Fruit fly (Drosophila melanogaster) whole organism, embryonic: ENCODE results near the gene CG10208.

Source experiments
- Adf1 ChIP-seq: fragments of 200-800 bp; sonication (Bioruptor generic); IDR thresholded peaks from 2 replicates; pipeline ENCODE4 v1.3.6; 2022; ENCODE audit warnings: missing biosample characterization, missing genetic modification characterization
- Bgb ChIP-seq: fragments of 200-800 bp; sonication (Bioruptor generic); IDR thresholded peaks from 2 replicates; pipeline ENCODE4 v1.3.6; 2022; ENCODE audit warnings: missing biosample characterization, missing genetic modification characterization; ENCODE audit not compliant: partially characterized antibody
- CG1024 ChIP-seq: fragments of 200-800 bp; sonication (Bioruptor generic); IDR thresholded peaks from 2 replicates; pipeline ENCODE4 v1.3.6; 2022; ENCODE audit warnings: missing biosample characterization, missing genetic modification characterization
- CG10543 ChIP-seq: fragments of 200-800 bp; sonication (Bioruptor generic); optimal IDR thresholded peaks from 3 replicates; lab custom pipeline; 2017; ENCODE audit warnings: missing biosample characterization, mild to moderate bottlenecking, missing genetic modification characterization, moderate library complexity
- CG11696 ChIP-seq: fragments of 200-800 bp; sonication (Bioruptor generic); IDR thresholded peaks from 2 replicates; pipeline ENCODE4 v1.3.6; 2022; ENCODE audit warnings: missing biosample characterization, missing genetic modification characterization
- CG12299 ChIP-seq: fragments of 200-800 bp; sonication (Bioruptor generic); optimal IDR thresholded peaks from 2 replicates; lab custom pipeline; 2018; ENCODE audit warnings: missing biosample characterization, mild to moderate bottlenecking, missing genetic modification characterization
- CG15696 ChIP-seq: fragments of 200-800 bp; sonication (Bioruptor generic); optimal IDR thresholded peaks from 2 replicates; lab custom pipeline; 2019; ENCODE audit warnings: missing biosample characterization, mild to moderate bottlenecking, missing genetic modification characterization, moderate library complexity
- CG16815 ChIP-seq: fragments of 200-800 bp; sonication (Bioruptor generic); optimal IDR thresholded peaks from 3 replicates; lab custom pipeline; 2017; ENCODE audit warnings: missing biosample characterization, mild to moderate bottlenecking, missing genetic modification characterization
- CG17361 ChIP-seq: fragments of 200-800 bp; sonication (Bioruptor generic); IDR thresholded peaks from 3 replicates; pipeline ENCODE4 v1.3.6; 2022; ENCODE audit warnings: missing biosample characterization, missing genetic modification characterization
- CG1792 ChIP-seq: fragments of 200-800 bp; sonication (Bioruptor generic); optimal IDR thresholded peaks from 2 replicates; lab custom pipeline; 2016; ENCODE audit warnings: missing biosample characterization, missing genetic modification characterization
- CG1832 ChIP-seq: fragments of 200-800 bp; sonication (Bioruptor generic); optimal IDR thresholded peaks from 2 replicates; lab custom pipeline; 2017; ENCODE audit warnings: missing biosample characterization, mild to moderate bottlenecking, missing genetic modification characterization, inconsistent platforms
- CG2875 ChIP-seq: fragments of 200-800 bp; sonication (Bioruptor generic); optimal IDR thresholded peaks from 2 replicates; lab custom pipeline; 2017; ENCODE audit warnings: missing biosample characterization, mild to moderate bottlenecking, missing genetic modification characterization, missing genetic modification reagents
- CG3065 ChIP-seq: fragments of 200-800 bp; sonication (Bioruptor generic); optimal IDR thresholded peaks from 2 replicates; lab custom pipeline; 2016; ENCODE audit warnings: missing biosample characterization, missing genetic modification characterization
- CG3163 ChIP-seq: fragments of 200-800 bp; sonication (Bioruptor generic); optimal IDR thresholded peaks from 3 replicates; lab custom pipeline; 2016; ENCODE audit warnings: missing biosample characterization, missing genetic modification characterization
- CG8089 ChIP-seq: fragments of 200-800 bp; sonication (Bioruptor generic); optimal IDR thresholded peaks from 3 replicates; lab custom pipeline; 2016; ENCODE audit warnings: missing biosample characterization, missing genetic modification characterization
- CoRest ChIP-seq: fragments of 200-800 bp; sonication (Bioruptor generic); optimal IDR thresholded peaks from 3 replicates; lab custom pipeline; 2018; ENCODE audit warnings: missing biosample characterization, mild to moderate bottlenecking, missing genetic modification characterization, moderate library complexity
- D ChIP-seq, 2 experiments: fragments of 200-800 bp in 1 of 2; fragments of >200 bp in 1 of 2; sonication (Bioruptor generic) in 1 of 2; optimal IDR thresholded peaks; 2 replicates in 1 of 2; 3 replicates in 1 of 2; lab custom pipeline; 2017; ENCODE audit warnings: mild to moderate bottlenecking in 1 of 2, missing biosample characterization in 1 of 2, missing genetic modification characterization in 1 of 2, missing genetic modification reagents in 1 of 2
- Dfd ChIP-seq, 2 experiments: fragments of >200 bp; optimal IDR thresholded peaks; 2 replicates each; lab custom pipeline; 2017; ENCODE audit warnings: missing biosample characterization in 2 of 2, missing genetic modification characterization in 2 of 2
- Fer2 ChIP-seq: fragments of 200-800 bp; sonication (Bioruptor generic); optimal IDR thresholded peaks from 2 replicates; lab custom pipeline; 2018; ENCODE audit warnings: missing biosample characterization, mild to moderate bottlenecking, missing genetic modification characterization, moderate library complexity
- Gsc ChIP-seq: fragments of 200-800 bp; sonication (Bioruptor generic); IDR thresholded peaks from 2 replicates; pipeline ENCODE4 v1.3.6; 2022; ENCODE audit warnings: missing biosample characterization, missing genetic modification characterization
- H2.0 ChIP-seq: fragments of 200-800 bp; sonication (Bioruptor generic); IDR thresholded peaks from 2 replicates; pipeline ENCODE4 v1.3.6; 2022; ENCODE audit warnings: missing biosample characterization, missing genetic modification characterization
- HLHmδ ChIP-seq: fragments of 200-800 bp; sonication (Bioruptor generic); optimal IDR thresholded peaks from 2 replicates; lab custom pipeline; 2018; ENCODE audit warnings: missing biosample characterization, mild to moderate bottlenecking, missing genetic modification characterization, moderate library complexity
- Hr39 ChIP-seq: fragments of >200 bp; optimal IDR thresholded peaks from 2 replicates; lab custom pipeline; 2017
- MESR4 ChIP-seq: fragments of 200-800 bp; sonication (Bioruptor generic); optimal IDR thresholded peaks from 2 replicates; lab custom pipeline; 2018; ENCODE audit warnings: missing biosample characterization, mild to moderate bottlenecking, missing genetic modification characterization, moderate library complexity
- Med ChIP-seq: fragments of 200-800 bp; sonication (Bioruptor generic); peaks from one replicate; lab custom pipeline; 2016; ENCODE audit warnings: missing biosample characterization, missing genetic modification characterization, mild to moderate bottlenecking, inconsistent platforms, moderate library complexity
- NFAT ChIP-seq: fragments of 200-800 bp; sonication (Bioruptor generic); IDR thresholded peaks from 2 replicates; pipeline ENCODE4 v1.3.6; 2022; ENCODE audit warnings: missing biosample characterization, missing genetic modification characterization
- NK7.1 ChIP-seq: fragments of 200-800 bp; sonication (Bioruptor generic); optimal IDR thresholded peaks from 3 replicates; lab custom pipeline; 2016; ENCODE audit warnings: missing biosample characterization, missing genetic modification characterization
- Nf-YA ChIP-seq: fragments of 200-800 bp; sonication (Bioruptor generic); IDR thresholded peaks from 2 replicates; pipeline ENCODE4 v1.3.6; 2022; ENCODE audit warnings: missing biosample characterization, missing genetic modification characterization
- NfI ChIP-seq: fragments of 200-800 bp; sonication (Bioruptor generic); optimal IDR thresholded peaks from 3 replicates; lab custom pipeline; 2018; ENCODE audit warnings: missing biosample characterization, mild to moderate bottlenecking, missing genetic modification characterization, moderate library complexity
- Oaz ChIP-seq: fragments of 200-800 bp; sonication (Bioruptor generic); IDR thresholded peaks from 2 replicates; pipeline ENCODE4 v1.3.6; 2022; ENCODE audit warnings: missing biosample characterization, missing genetic modification characterization
- Oli ChIP-seq: fragments of 200-800 bp; sonication (Bioruptor generic); optimal IDR thresholded peaks from 2 replicates; lab custom pipeline; 2018; ENCODE audit warnings: missing biosample characterization, mild to moderate bottlenecking, missing genetic modification characterization, moderate library complexity
- Tbp ChIP-seq: fragments of >200 bp; optimal IDR thresholded peaks from 2 replicates; lab custom pipeline; 2018; ENCODE audit warnings: missing biosample characterization, missing genetic modification characterization
- Xrp1 ChIP-seq: fragments of 200-800 bp; sonication (Bioruptor generic); IDR thresholded peaks from 2 replicates; pipeline ENCODE4 v1.3.6; 2022; ENCODE audit warnings: missing biosample characterization, missing genetic modification characterization
- ash1 ChIP-seq: fragments of 200-800 bp; sonication (Bioruptor generic); optimal IDR thresholded peaks from 2 replicates; lab custom pipeline; 2018; ENCODE audit warnings: missing biosample characterization, mild to moderate bottlenecking, missing genetic modification characterization
- bcd ChIP-seq: fragments of 200-800 bp; sonication (Bioruptor generic); optimal IDR thresholded peaks from 2 replicates; lab custom pipeline; 2017; ENCODE audit warnings: missing biosample characterization, mild to moderate bottlenecking, missing genetic modification characterization
- cato ChIP-seq: fragments of 200-800 bp; sonication (Bioruptor generic); optimal IDR thresholded peaks from 2 replicates; lab custom pipeline; 2016; ENCODE audit warnings: missing biosample characterization, missing genetic modification characterization, borderline replicate concordance
- corto ChIP-seq: fragments of 200-800 bp; sonication (Bioruptor generic); optimal IDR thresholded peaks from 2 replicates; lab custom pipeline; 2016; ENCODE audit warnings: missing biosample characterization, mild to moderate bottlenecking, missing genetic modification characterization, moderate library complexity
- ewg ChIP-seq: fragments of 200-800 bp; sonication (Bioruptor generic); optimal IDR thresholded peaks from 3 replicates; lab custom pipeline; 2017; ENCODE audit warnings: mild to moderate bottlenecking, missing biosample characterization, missing genetic modification reagents, missing genetic modification characterization
- inv ChIP-seq: fragments of 200-800 bp; sonication (Bioruptor generic); IDR thresholded peaks from 2 replicates; pipeline ENCODE4 v1.3.6; 2022; ENCODE audit warnings: missing biosample characterization, missing genetic modification characterization; ENCODE audit not compliant: partially characterized antibody
- jing ChIP-seq: fragments of 200-800 bp; sonication (Bioruptor generic); optimal IDR thresholded peaks from 2 replicates; lab custom pipeline; 2018; ENCODE audit warnings: missing biosample characterization, mild to moderate bottlenecking, missing genetic modification characterization
- knrl ChIP-seq: fragments of 200-800 bp; sonication (Bioruptor generic); IDR thresholded peaks from 3 replicates; pipeline ENCODE4 v1.3.6; 2022; ENCODE audit warnings: missing biosample characterization, missing genetic modification characterization; ENCODE audit not compliant: partially characterized antibody
- pita ChIP-seq: fragments of 200-800 bp; sonication (Bioruptor generic); optimal IDR thresholded peaks from 2 replicates; lab custom pipeline; 2017; ENCODE audit warnings: missing biosample characterization, mild to moderate bottlenecking, missing genetic modification characterization
- rib ChIP-seq: fragments of 200-800 bp; sonication (Bioruptor generic); IDR thresholded peaks from 2 replicates; pipeline ENCODE4 v1.3.6; 2022; ENCODE audit warnings: missing biosample characterization, missing genetic modification characterization
- shn ChIP-seq: fragments of 200-800 bp; sonication (Bioruptor generic); optimal IDR thresholded peaks from 3 replicates; lab custom pipeline; 2016; ENCODE audit warnings: missing biosample characterization, missing genetic modification characterization
- sob ChIP-seq: fragments of 200-800 bp; sonication (Bioruptor generic); IDR thresholded peaks from 2 replicates; pipeline ENCODE4 v1.3.6; 2022; ENCODE audit warnings: missing biosample characterization, missing genetic modification characterization
- usp ChIP-seq: fragments of >200 bp; optimal IDR thresholded peaks from 2 replicates; lab custom pipeline; 2017; ENCODE audit warnings: missing biosample characterization, missing genetic modification characterization
- vfl ChIP-seq: fragments of 200-800 bp; sonication (Bioruptor generic); optimal IDR thresholded peaks from 2 replicates; lab custom pipeline; 2016; ENCODE audit warnings: missing biosample characterization, missing genetic modification characterization
- zen ChIP-seq: fragments of 200-800 bp; sonication (Bioruptor generic); optimal IDR thresholded peaks from 3 replicates; lab custom pipeline; 2018; ENCODE audit warnings: missing biosample characterization, mild to moderate bottlenecking, missing genetic modification characterization, moderate library complexity

Gene CG10208

DNA sequence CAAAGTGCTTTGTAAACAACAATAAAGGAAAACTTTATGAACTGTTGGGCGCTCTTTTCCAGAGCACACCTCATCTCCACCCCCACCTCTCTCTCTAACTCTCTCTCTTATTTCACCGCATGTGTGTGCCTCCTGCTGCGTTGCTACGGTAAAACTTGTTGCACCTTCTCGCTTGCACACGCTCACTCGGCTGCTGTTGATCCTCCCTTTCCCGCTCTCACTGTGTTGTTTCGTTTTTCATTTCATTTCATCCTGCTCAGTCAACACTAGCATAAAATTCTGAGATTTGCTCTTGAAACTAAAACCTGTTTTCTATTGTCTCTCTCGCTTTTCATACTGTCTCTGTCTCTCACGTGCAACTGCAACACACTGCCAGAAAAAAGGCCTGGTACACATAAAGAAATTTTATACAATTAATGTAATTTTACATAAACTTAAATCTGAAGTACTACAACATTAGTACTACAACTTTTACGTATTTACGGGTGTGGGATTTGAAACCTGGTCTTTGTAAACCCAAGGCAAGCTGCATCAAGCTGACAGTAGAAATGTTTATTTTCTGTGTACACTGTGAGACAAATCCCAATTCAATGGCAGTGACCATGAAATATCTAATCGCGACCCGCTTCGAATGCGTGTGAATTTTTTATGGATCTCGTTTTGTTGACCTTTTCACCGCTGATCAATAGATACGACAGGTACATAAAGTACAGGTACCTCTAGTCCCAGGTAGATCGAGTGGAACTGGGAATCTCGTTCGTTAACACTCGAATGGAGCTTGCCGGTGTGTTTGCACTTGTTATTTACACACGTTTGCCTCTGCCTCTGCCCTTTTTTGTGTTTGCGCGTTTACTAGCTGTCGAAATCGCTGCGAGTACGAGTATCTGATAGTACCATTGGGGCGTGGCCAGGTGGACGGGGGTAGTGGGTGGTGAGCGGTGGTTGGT is 8.8 kb upstream of the CG10208 start (continued):
- TF ChIP-seq MESR4 (peak; percentile 29), Adf1 (GFP tag; lab: Robert Waterston, UW) (peak; percentile 65), CG3065 (GFP tag; lab: Kevin White, UChicago) (peak; percentile 51), corto (peak; percentile 85), CG17361 (GFP tag; lab: Robert Waterston, UW) (peak; percentile 94), CG11696 (GFP tag; lab: Robert Waterston, UW) (no peak; the same call in 1 of the 2 replicates), Oaz (GFP tag; lab: Robert Waterston, UW) (no peak), shn (GFP tag; lab: Kevin White, UChicago) (peak; percentile 54), H2.0 (peak; percentile 85), Hr39 (lab: Kevin White, UChicago) (no peak), usp (no peak), rib (GFP tag; lab: Robert Waterston, UW) (peak; percentile 83), zen (tag; lab: Kevin White, UChicago) (peak; percentile 92), ash1 (GFP tag; lab: Kevin White, UChicago) (peak; percentile 92), Dfd (GFP tag; optimal IDR thresholded peaks at IDR 0.05; lab: Kevin White, UChicago) (no peak), Tbp (GFP tag; lab: Kevin White, UChicago) (no peak), CG1792 (GFP tag; lab: Kevin White, UChicago) (peak; percentile 70), Fer2 (tag; lab: Kevin White, UChicago) (no peak), CG10543 (GFP tag; lab: Kevin White, UChicago) (peak; percentile 91), CG16815 (GFP tag; lab: Kevin White, UChicago) (peak; percentile 91), NfI (GFP tag; lab: Kevin White, UChicago) (peak; percentile 71), CG1832 (GFP tag; lab: Kevin White, UChicago) (peak; percentile 78), CG3163 (GFP tag; lab: Kevin White, UChicago) (peak; percentile 37), vfl (GFP tag; lab: Kevin White, UChicago) (peak; percentile 58), Xrp1 (peak; percentile 95), ewg (GFP tag; lab: Kevin White, UChicago) (peak; percentile 85), NK7.1 (GFP tag; lab: Kevin White, UChicago) (peak; percentile 68), Med (GFP tag; lab: Kevin White, UChicago) (peak; percentile 91), CG8089 (GFP tag; lab: Kevin White, UChicago) (peak; percentile 87), Gsc (GFP tag; lab: Robert Waterston, UW) (peak; percentile 81), NFAT (GFP tag; lab: Robert Waterston, UW) (peak; percentile 22; the same call in 1 of the 2 replicates), CG15696 (tag; lab: Kevin White, UChicago) (peak; percentile 94), inv (GFP tag; lab: Robert Waterston, UW) (no peak), jing (GFP tag; lab: Kevin White, UChicago) (peak; percentile 89), bcd (peak; percentile 85), D (optimal IDR thresholded peaks at IDR 0.05; lab: Kevin White, UChicago) (peak; percentile 51), D (GFP tag; optimal IDR thresholded peaks at IDR 0.05; lab: Kevin White, UChicago) (peak; percentile 96), Oli (tag; lab: Kevin White, UChicago) (peak; percentile 92), CoRest (tag; lab: Kevin White, UChicago) (peak; percentile 89), HLHmδ (peak; percentile 95), sob (peak; percentile 21), cato (peak; percentile 73), CG12299 (peak; percentile 76), Nf-YA (GFP tag; lab: Robert Waterston, UW) (peak; percentile 62), pita (GFP tag; lab: Kevin White, UChicago) (no peak), CG2875 (GFP tag; lab: Kevin White, UChicago) (peak; percentile 93), knrl (GFP tag; lab: Robert Waterston, UW) (no peak), CG1024 (GFP tag; lab: Robert Waterston, UW) (peak; percentile 81), Bgb (no peak)
